Worm (Caenorhabditis elegans) whole organism, L1 larva: Measurements from ENCODE around the gene srh-308.
A peak's percentile ranks its signal among the peaks of the same experiment; 100 is the strongest.

ENCODE experiments used
- C34B4.2 ChIP-seq: sonication (generic microtip); optimal IDR thresholded peaks from 2 replicates; lab custom pipeline; 2017; ENCODE audit warnings: mild to moderate bottlenecking, missing genetic modification characterization, missing compliant biosample characterization
- aha-1 ChIP-seq: fragments of 150-350 bp; optimal IDR thresholded peaks from 2 replicates; lab custom pipeline; 2014; ENCODE audit warnings: missing biosample characterization, missing genetic modification characterization
- alr-1 ChIP-seq: fragments of 200-800 bp; sonication (Bioruptor generic); optimal IDR thresholded peaks from 2 replicates; lab custom pipeline; 2018; ENCODE audit warnings: borderline replicate concordance, mild to moderate bottlenecking, missing genetic modification characterization, missing compliant biosample characterization
- aly-2 ChIP-seq: fragments of 150-350 bp; optimal IDR thresholded peaks from 2 replicates; lab custom pipeline; 2014; ENCODE audit warnings: missing biosample characterization, missing genetic modification characterization
- blmp-1 ChIP-seq: fragments of 150-350 bp; optimal IDR thresholded peaks from 2 replicates; lab custom pipeline; 2014; ENCODE audit warnings: missing biosample characterization, missing genetic modification characterization
- ceh-63 ChIP-seq: fragments of 200-800 bp; sonication (Bioruptor generic); optimal IDR thresholded peaks from 2 replicates; lab custom pipeline; 2018; ENCODE audit warnings: mild to moderate bottlenecking, missing genetic modification characterization, missing compliant biosample characterization
- ceh-8 ChIP-seq: fragments of 200-800 bp; sonication (Bioruptor generic); optimal IDR thresholded peaks from 2 replicates; lab custom pipeline; 2018; ENCODE audit warnings: mild to moderate bottlenecking, missing genetic modification characterization, moderate library complexity, missing compliant biosample characterization
- ceh-82 ChIP-seq, 3 experiments: fragments of 150-350 bp in 1 of 3; sonication (generic microtip) in 2 of 3; optimal IDR thresholded peaks; 2 replicates each; lab custom pipeline; 2014 to 2017; ENCODE audit warnings: missing biosample characterization in 3 of 3, missing genetic modification characterization in 3 of 3
- ceh-88 ChIP-seq: fragments of 200-800 bp; sonication (Bioruptor generic); IDR thresholded peaks from 2 replicates; pipeline ENCODE4 v1.3.6; 2022; ENCODE audit warnings: missing genetic modification characterization, missing compliant biosample characterization
- ceh-90 ChIP-seq: sonication (generic microtip); optimal IDR thresholded peaks from 2 replicates; lab custom pipeline; 2016; ENCODE audit warnings: missing genetic modification characterization, missing compliant biosample characterization
- ces-1 ChIP-seq: fragments of 150-350 bp; optimal IDR thresholded peaks from 2 replicates; lab custom pipeline; 2014; ENCODE audit warnings: missing biosample characterization, missing genetic modification reagents, missing genetic modification characterization
- dpl-1 ChIP-seq, 3 experiments: fragments of 150-350 bp in 2 of 3; sonication (generic microtip) in 1 of 3; optimal IDR thresholded peaks; 2 replicates each; lab custom pipeline; 2014 to 2017; ENCODE audit warnings: missing biosample characterization in 3 of 3, missing genetic modification characterization in 3 of 3, missing genetic modification reagents in 3 of 3
- dsc-1 ChIP-seq: sonication (generic microtip); optimal IDR thresholded peaks from 2 replicates; lab custom pipeline; 2016; ENCODE audit warnings: mild to moderate bottlenecking, missing genetic modification characterization, missing compliant biosample characterization
- egl-27 ChIP-seq, 2 experiments: fragments of 150-350 bp in 1 of 2; sonication (generic microtip); optimal IDR thresholded peaks; 3 replicates each; lab custom pipeline; 2017 to 2018; ENCODE audit warnings: missing biosample characterization in 2 of 2, missing genetic modification characterization in 2 of 2, missing genetic modification reagents in 2 of 2
- elt-2 ChIP-seq: sonication (generic microtip); optimal IDR thresholded peaks from 2 replicates; lab custom pipeline; 2016; ENCODE audit warnings: missing genetic modification characterization, mild to moderate bottlenecking, inconsistent platforms, missing compliant biosample characterization, missing genetic modification reagents
- ets-5 ChIP-seq: fragments of 200-800 bp; sonication (Bioruptor generic); IDR thresholded peaks from 2 replicates; pipeline ENCODE4 v1.3.6; 2022; ENCODE audit warnings: missing genetic modification characterization, missing compliant biosample characterization
- fkh-10 ChIP-seq: sonication (generic microtip); optimal IDR thresholded peaks from 2 replicates; lab custom pipeline; 2017; ENCODE audit warnings: missing biosample characterization, missing genetic modification reagents, missing genetic modification characterization
- fkh-4 ChIP-seq: sonication (generic microtip); optimal IDR thresholded peaks from 2 replicates; lab custom pipeline; 2016; ENCODE audit warnings: missing compliant biosample characterization, missing genetic modification characterization, borderline replicate concordance
- fkh-8 ChIP-seq: sonication (generic microtip); optimal IDR thresholded peaks from 2 replicates; lab custom pipeline; 2016; ENCODE audit warnings: mild to moderate bottlenecking, missing genetic modification characterization, missing compliant biosample characterization
- grh-1 ChIP-seq: fragments of 200-800 bp; sonication (Bioruptor generic); IDR thresholded peaks from 2 replicates; pipeline ENCODE4 v1.3.6; 2022; ENCODE audit warnings: missing genetic modification reagents, missing genetic modification characterization, missing compliant biosample characterization
- hlh-17 ChIP-seq: fragments of 200-800 bp; sonication (Bioruptor generic); optimal IDR thresholded peaks from 2 replicates; lab custom pipeline; 2018; ENCODE audit warnings: missing genetic modification characterization, mild to moderate bottlenecking, missing compliant biosample characterization, moderate library complexity, borderline replicate concordance
- hlh-4 ChIP-seq: sonication (generic microtip); optimal IDR thresholded peaks from 2 replicates; lab custom pipeline; 2016; ENCODE audit warnings: mild to moderate bottlenecking, missing genetic modification characterization, missing compliant biosample characterization
- irx-1 ChIP-seq: sonication (generic microtip); optimal IDR thresholded peaks from 2 replicates; lab custom pipeline; 2016; ENCODE audit warnings: missing genetic modification characterization, missing compliant biosample characterization
- isw-1 ChIP-seq: fragments of 200-800 bp; sonication (Bioruptor generic); IDR thresholded peaks from 2 replicates; pipeline ENCODE4 v1.3.6; 2022; ENCODE audit warnings: missing genetic modification characterization, missing compliant biosample characterization
- jun-1 ChIP-seq: fragments of 150-350 bp; optimal IDR thresholded peaks from 2 replicates; lab custom pipeline; 2014; ENCODE audit warnings: missing biosample characterization, missing genetic modification reagents, missing genetic modification characterization
- lin-13 ChIP-seq: fragments of 150-350 bp; optimal IDR thresholded peaks from 2 replicates; lab custom pipeline; 2014; ENCODE audit warnings: missing biosample characterization, missing genetic modification reagents, missing genetic modification characterization
- lin-14 ChIP-seq: fragments of 200-800 bp; sonication (Bioruptor generic); optimal IDR thresholded peaks from 2 replicates; lab custom pipeline; 2018; ENCODE audit warnings: mild to moderate bottlenecking, missing genetic modification characterization, moderate library complexity, missing compliant biosample characterization
- lin-35 ChIP-seq, 2 experiments: fragments of 150-350 bp; optimal IDR thresholded peaks; 2 replicates each; lab custom pipeline; 2014; ENCODE audit warnings: missing biosample characterization in 2 of 2, missing genetic modification characterization in 2 of 2, missing genetic modification reagents in 2 of 2
- lin-39 ChIP-seq: fragments of 150-350 bp; optimal IDR thresholded peaks from 2 replicates; lab custom pipeline; 2014; ENCODE audit warnings: missing biosample characterization, missing genetic modification reagents, missing genetic modification characterization
- mab-9 ChIP-seq: fragments of 200-800 bp; sonication (Bioruptor generic); IDR thresholded peaks from 2 replicates; pipeline ENCODE4 v1.3.6; 2022; ENCODE audit warnings: missing genetic modification reagents, missing genetic modification characterization, missing compliant biosample characterization
- mdl-1 ChIP-seq, 2 experiments: fragments of 150-350 bp; optimal IDR thresholded peaks; 2 replicates each; lab custom pipeline; 2014 to 2017; ENCODE audit warnings: missing biosample characterization in 2 of 2, missing genetic modification characterization in 2 of 2, inconsistent platforms in 1 of 2
- mef-2 ChIP-seq: fragments of 150-350 bp; optimal IDR thresholded peaks from 2 replicates; lab custom pipeline; 2014; ENCODE audit warnings: missing biosample characterization, missing genetic modification characterization
- nhr-11 ChIP-seq: fragments of 150-350 bp; optimal IDR thresholded peaks from 2 replicates; lab custom pipeline; 2014; ENCODE audit warnings: missing biosample characterization, missing genetic modification characterization
- nhr-28 ChIP-seq: fragments of 150-350 bp; optimal IDR thresholded peaks from 2 replicates; lab custom pipeline; 2014; ENCODE audit warnings: missing biosample characterization, missing genetic modification characterization
- nhr-47 ChIP-seq: sonication (generic microtip); optimal IDR thresholded peaks from 2 replicates; lab custom pipeline; 2016; ENCODE audit warnings: mild to moderate bottlenecking, missing genetic modification characterization, moderate library complexity, missing compliant biosample characterization
- nhr-76 ChIP-seq: sonication (generic microtip); optimal IDR thresholded peaks from 2 replicates; lab custom pipeline; 2017; ENCODE audit warnings: missing biosample characterization, missing genetic modification characterization
- nhr-77 ChIP-seq: fragments of 150-350 bp; optimal IDR thresholded peaks from 2 replicates; lab custom pipeline; 2014; ENCODE audit warnings: missing biosample characterization, missing genetic modification characterization
- nhr-85 ChIP-seq: sonication (generic microtip); peaks from one replicate; lab custom pipeline; 2016; ENCODE audit warnings: missing genetic modification characterization, inconsistent platforms, missing compliant biosample characterization
- pag-3 ChIP-seq: sonication (generic microtip); optimal IDR thresholded peaks from 2 replicates; lab custom pipeline; 2017; ENCODE audit warnings: missing genetic modification characterization, mild to moderate bottlenecking, missing compliant biosample characterization, antibody characterized with exemption, borderline replicate concordance; ENCODE audit not compliant: insufficient read depth
- pqm-1 ChIP-seq: sonication (generic microtip); optimal IDR thresholded peaks from 3 replicates; lab custom pipeline; 2017; ENCODE audit warnings: missing biosample characterization, missing genetic modification characterization
- skn-1 ChIP-seq: fragments of 150-350 bp; optimal IDR thresholded peaks from 2 replicates; lab custom pipeline; 2014; ENCODE audit warnings: missing biosample characterization, missing genetic modification characterization
- snu-23 ChIP-seq: sonication (generic microtip); optimal IDR thresholded peaks from 2 replicates; lab custom pipeline; 2016; ENCODE audit warnings: missing genetic modification characterization, missing compliant biosample characterization
- sox-4 ChIP-seq: sonication (generic microtip); optimal IDR thresholded peaks from 2 replicates; lab custom pipeline; 2016; ENCODE audit warnings: missing genetic modification characterization, missing compliant biosample characterization
- sptf-1 ChIP-seq: fragments of 150-350 bp; optimal IDR thresholded peaks from 2 replicates; lab custom pipeline; 2014; ENCODE audit warnings: missing biosample characterization, missing genetic modification characterization
- swsn-7 ChIP-seq: sonication (generic microtip); optimal IDR thresholded peaks from 2 replicates; lab custom pipeline; 2016; ENCODE audit warnings: missing genetic modification characterization, missing compliant biosample characterization
- tbx-2 ChIP-seq: sonication (generic microtip); optimal IDR thresholded peaks from 2 replicates; lab custom pipeline; 2016; ENCODE audit warnings: missing genetic modification characterization, missing compliant biosample characterization
- tlp-1 ChIP-seq: fragments of 150-350 bp; optimal IDR thresholded peaks from 2 replicates; lab custom pipeline; 2014; ENCODE audit warnings: missing biosample characterization, missing genetic modification characterization
- unc-130 ChIP-seq: fragments of 150-350 bp; optimal IDR thresholded peaks from 2 replicates; lab custom pipeline; 2017; ENCODE audit warnings: missing biosample characterization, missing genetic modification characterization, inconsistent platforms
- unc-86 ChIP-seq: sonication (generic microtip); optimal IDR thresholded peaks from 2 replicates; lab custom pipeline; 2016; ENCODE audit warnings: missing genetic modification characterization, missing compliant biosample characterization
- unc-98 ChIP-seq: fragments of 200-800 bp; sonication (Bioruptor generic); IDR thresholded peaks from 2 replicates; pipeline ENCODE4 v1.3.6; 2022; ENCODE audit warnings: missing genetic modification characterization, missing compliant biosample characterization
- vab-15 ChIP-seq: sonication (generic microtip); optimal IDR thresholded peaks from 2 replicates; lab custom pipeline; 2017; ENCODE audit warnings: missing genotype, mild to moderate bottlenecking, missing genetic modification characterization, missing compliant biosample characterization
- xbp-1 ChIP-seq: sonication (generic microtip); optimal IDR thresholded peaks from 2 replicates; lab custom pipeline; 2016; ENCODE audit warnings: missing genetic modification characterization, missing compliant biosample characterization
- ztf-11 ChIP-seq, 2 experiments: sonication (generic microtip); optimal IDR thresholded peaks; 2 replicates each; lab custom pipeline; 2016 to 2017; ENCODE audit warnings: missing genetic modification characterization in 2 of 2, missing biosample characterization in 1 of 2, missing compliant biosample characterization in 1 of 2

Gene srh-308

DNA sequence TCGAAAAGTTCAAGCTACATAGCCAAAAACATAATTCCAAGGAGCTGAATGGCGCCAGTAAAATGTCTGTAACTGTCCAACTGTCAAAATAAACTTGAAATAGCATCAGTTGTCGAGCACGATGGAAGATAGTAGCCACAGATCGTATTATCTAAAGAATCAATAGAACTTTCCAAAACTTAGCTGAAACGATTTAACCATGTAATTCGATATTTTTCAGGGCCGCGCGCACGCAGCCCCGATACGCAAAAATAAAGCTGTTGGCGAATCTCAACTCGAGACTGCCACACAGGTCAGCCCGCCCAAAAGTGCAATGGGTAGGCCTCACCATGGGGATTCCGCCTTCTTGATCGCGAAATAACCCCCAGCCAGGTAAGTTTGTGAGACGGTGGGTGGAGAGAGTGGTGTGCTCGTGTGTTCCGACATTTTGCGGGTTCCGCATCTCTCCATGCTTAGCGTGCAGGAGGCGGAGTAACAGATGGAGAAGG lies 10.9 kb upstream of the srh-308 start:
- peak in 1 of 2 experiments; percentile 36 for TF ChIP-seq lin-35 (GFP tag; optimal IDR thresholded peaks at IDR 0.05; lab: Kevin White, UChicago)
- TF ChIP-seq xbp-1 (tag; lab: Kevin White, UChicago), result peak; percentile 21
- TF ChIP-seq nhr-47, result peak; percentile 80
- no peak for TF ChIP-seq dpl-1 (GFP tag; optimal IDR thresholded peaks at IDR 0.05; lab: Kevin White, UChicago)
- no peak for TF ChIP-seq sptf-1 (tag; lab: Kevin White, UChicago)
- no peak for TF ChIP-seq nhr-77 (tag; lab: Kevin White, UChicago)
- no peak for TF ChIP-seq ceh-63 (GFP tag; lab: Kevin White, UChicago)
- TF ChIP-seq fkh-10, result no peak
- peak; percentile 22; the same call in 1 of the 2 replicates for TF ChIP-seq isw-1
- no peak for TF ChIP-seq lin-13
- no peak for TF ChIP-seq dsc-1 (tag; lab: Kevin White, UChicago)
- TF ChIP-seq pqm-1 (tag; lab: Kevin White, UChicago), result no peak
- TF ChIP-seq unc-86 (tag; lab: Kevin White, UChicago), result no peak
- peak in 1 of 2 experiments; percentile 57 for TF ChIP-seq ztf-11 (tag; optimal IDR thresholded peaks at IDR 0.05; lab: Kevin White, UChicago)
- TF ChIP-seq ces-1 (GFP tag; lab: Kevin White, UChicago), result no peak
- no peak for TF ChIP-seq lin-14 (GFP tag; lab: Kevin White, UChicago)
- TF ChIP-seq blmp-1 (tag; lab: Kevin White, UChicago), result no peak
- no peak for TF ChIP-seq ceh-82 (tag; optimal IDR thresholded peaks at IDR 0.05; lab: Kevin White, UChicago)
- no peak for TF ChIP-seq mef-2
- 0 out of 2 replicates have a peak, but pooled peaks have one; percentile 35 for TF ChIP-seq ceh-88
- TF ChIP-seq nhr-76, result no peak
- peak; percentile 18 for TF ChIP-seq aly-2 (tag; lab: Kevin White, UChicago)
- no peak for TF ChIP-seq mab-9 (GFP tag; lab: Robert Waterston, UW)
- TF ChIP-seq egl-27 (tag; optimal IDR thresholded peaks at IDR 0.05; lab: Kevin White, UChicago), result no peak
- no peak for TF ChIP-seq hlh-4 (tag; lab: Kevin White, UChicago)
- no peak for TF ChIP-seq aha-1 (tag; lab: Kevin White, UChicago)
- no peak for TF ChIP-seq nhr-11 (tag; lab: Kevin White, UChicago)
- peak; percentile 29 for TF ChIP-seq irx-1 (tag; lab: Kevin White, UChicago)
- 0 out of 2 replicates have a peak, but pooled peaks have one; percentile 44 for TF ChIP-seq ets-5 (GFP tag; lab: Robert Waterston, UW)
- TF ChIP-seq hlh-17, result no peak
- no peak for TF ChIP-seq nhr-28
- TF ChIP-seq vab-15 (tag; lab: Kevin White, UChicago), result no peak
- TF ChIP-seq ceh-90, result no peak
- no peak for TF ChIP-seq pag-3
- TF ChIP-seq mdl-1 (tag; optimal IDR thresholded peaks at IDR 0.05; lab: Kevin White, UChicago), result no peak
- TF ChIP-seq alr-1 (tag; lab: Kevin White, UChicago), result no peak
- TF ChIP-seq sox-4 (tag; lab: Kevin White, UChicago), result no peak
- peak; percentile 59 for TF ChIP-seq snu-23
- peak; percentile 53 for TF ChIP-seq lin-39
- TF ChIP-seq fkh-4, result no peak
- TF ChIP-seq tbx-2 (tag; lab: Kevin White, UChicago), result peak; percentile 9
- no peak for TF ChIP-seq skn-1
- TF ChIP-seq unc-98 (GFP tag; lab: Robert Waterston, UW), result no peak
- no peak for TF ChIP-seq C34B4.2
- peak; percentile 72 for TF ChIP-seq grh-1 (GFP tag; lab: Robert Waterston, UW)
- TF ChIP-seq elt-2 (tag; lab: Kevin White, UChicago), result peak; percentile 84
- no peak for TF ChIP-seq ceh-8 (GFP tag; lab: Kevin White, UChicago)
- no peak for TF ChIP-seq unc-130 (tag; lab: Kevin White, UChicago)
- no peak for TF ChIP-seq jun-1 (tag; lab: Kevin White, UChicago)
- TF ChIP-seq swsn-7 (tag; lab: Kevin White, UChicago), result peak; percentile 59
- TF ChIP-seq nhr-85 (tag; lab: Kevin White, UChicago), result peak; percentile 86
- no peak for TF ChIP-seq tlp-1 (tag; lab: Kevin White, UChicago)
- no peak for TF ChIP-seq fkh-8
